Fruit fly (Drosophila melanogaster): Measurements from ENCODE around the gene CG7600.

CG7600 gene

dm6 chr3L:11210517-11210916, at the start of gene CG7600, which contains the start of gene Ube3a (continued):
- TF ChIP-seq HLH3B (GFP tag; IDR thresholded peaks at IDR 0.05) (no peak), tup (GFP tag; optimal IDR thresholded peaks at IDR 0.05) (no peak), CG11504 (tag; optimal IDR thresholded peaks at IDR 0.05) (peak; percentile 44), CG3995 (GFP tag; optimal IDR thresholded peaks at IDR 0.05) (peak; percentile 95), tna (GFP tag; IDR thresholded peaks at IDR 0.05; ENCODE audit: partially characterized antibody) (peak; percentile 100), CG1603 (tag; optimal IDR thresholded peaks at IDR 0.05) (peak; percentile 84), CG2120 (GFP tag; optimal IDR thresholded peaks at IDR 0.05) (peak; percentile 67), Camta (GFP tag; optimal IDR thresholded peaks at IDR 0.05) (no peak), CG3726 (GFP tag; IDR thresholded peaks at IDR 0.05) (no peak), pho (GFP tag; optimal IDR thresholded peaks at IDR 0.05) (peak; percentile 70), CG10321 (GFP tag; IDR thresholded peaks at IDR 0.05) (no peak), CG12104 (GFP tag; optimal IDR thresholded peaks at IDR 0.05) (no peak), CG8281 (tag; optimal IDR thresholded peaks at IDR 0.05) (no peak), B-H2 (GFP tag; optimal IDR thresholded peaks at IDR 0.05) (peak; percentile 90), lbe (GFP tag; optimal IDR thresholded peaks at IDR 0.05) (peak; percentile 81), Hr3 (GFP tag; optimal IDR thresholded peaks at IDR 0.05) (no peak), prd (optimal IDR thresholded peaks at IDR 0.05) (no peak), prd (GFP tag; IDR thresholded peaks at IDR 0.05) (peak; percentile 37; the same call in 2 of the 3 replicates), CG17361 (GFP tag; IDR thresholded peaks at IDR 0.05) (0 out of 3 replicates have a peak, but pooled peaks have one; percentile 41), lab (GFP tag; optimal IDR thresholded peaks at IDR 0.05) (peak; percentile 65), tll (GFP tag; optimal IDR thresholded peaks at IDR 0.05) (peak in 1 of 2 experiments; percentile 43), disco-r (GFP tag; optimal IDR thresholded peaks at IDR 0.05) (no peak), p53 (GFP tag; optimal IDR thresholded peaks at IDR 0.05) (peak; percentile 7), Poxn (GFP tag; IDR thresholded peaks at IDR 0.05) (no peak), CG10543 (GFP tag; optimal IDR thresholded peaks at IDR 0.05) (peak; percentile 53), HLH54F (GFP tag; optimal IDR thresholded peaks at IDR 0.05) (peak; percentile 24), CG17359 (tag; optimal IDR thresholded peaks at IDR 0.05) (peak; percentile 75), CG15601 (tag; optimal IDR thresholded peaks at IDR 0.05) (peak; percentile 56), ro (GFP tag; IDR thresholded peaks at IDR 0.05) (no peak), dimm (GFP tag; IDR thresholded peaks at IDR 0.05) (no peak), sim (GFP tag; IDR thresholded peaks at IDR 0.05) (peak; percentile 18; the same call in 1 of the 2 replicates), fu2 (GFP tag; optimal IDR thresholded peaks at IDR 0.05) (peak; percentile 36), run (tag; optimal IDR thresholded peaks at IDR 0.05) (peak; percentile 2), CG8290 (GFP tag; optimal IDR thresholded peaks at IDR 0.05) (peak; percentile 56), CG8290 (tag; optimal IDR thresholded peaks at IDR 0.05) (peak in 1 of 2 experiments; percentile 88), stwl (tag; optimal IDR thresholded peaks at IDR 0.05) (peak; percentile 99), CrebB (tag; optimal IDR thresholded peaks at IDR 0.05) (peak; percentile 79), CG10979 (tag; optimal IDR thresholded peaks at IDR 0.05) (peak; percentile 14), CG13287 (GFP tag; IDR thresholded peaks at IDR 0.05; ENCODE audit: partially characterized antibody) (peak; percentile 100), Dll (GFP tag; IDR thresholded peaks at IDR 0.05; ENCODE audit: partially characterized antibody) (peak; percentile 98), CG12659 (GFP tag; optimal IDR thresholded peaks at IDR 0.05) (peak; percentile 88), eve (GFP tag; optimal IDR thresholded peaks at IDR 0.05) (no peak), CG4730 (GFP tag; IDR thresholded peaks at IDR 0.05) (no peak), sd (tag; optimal IDR thresholded peaks at IDR 0.05) (peak; percentile 84), Atf6 (GFP tag; IDR thresholded peaks at IDR 0.05) (peak; percentile 36; the same call in 1 of the 2 replicates), CG12769 (tag; optimal IDR thresholded peaks at IDR 0.05) (peak; percentile 74), gem (tag; optimal IDR thresholded peaks at IDR 0.05) (peak; percentile 20), seq (GFP tag; IDR thresholded peaks at IDR 0.05) (no peak; the same call in 1 of the 2 replicates), CG17912 (GFP tag; optimal IDR thresholded peaks at IDR 0.05) (peak; percentile 65), cato (GFP tag; optimal IDR thresholded peaks at IDR 0.05; ENCODE audit: borderline replicate concordance) (no peak), CG9437 (GFP tag; optimal IDR thresholded peaks at IDR 0.05) (peak; percentile 68)
